Worm (Caenorhabditis elegans): ENCODE results near the gene tsr-1.

tsr-1 gene

DNA sequence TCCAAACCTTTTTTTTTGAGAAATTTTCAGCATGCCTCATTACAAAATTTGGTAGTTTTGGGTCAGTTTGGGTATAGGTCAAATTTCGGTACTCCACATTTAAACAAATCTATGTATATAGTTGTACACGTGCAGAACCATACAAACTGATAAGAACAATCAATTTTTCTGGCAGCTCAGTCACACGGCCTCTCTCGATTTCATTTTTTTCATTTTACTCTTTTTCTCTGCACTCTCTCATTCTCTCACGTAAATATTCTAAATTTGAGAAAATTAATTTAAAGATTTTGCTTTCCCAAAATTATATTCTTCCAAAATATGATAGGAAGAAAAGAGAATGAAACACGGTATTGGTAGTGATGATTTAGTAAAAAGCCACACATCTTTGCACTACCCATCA is 52.0 kb downstream of the tsr-1 start:
- TF ChIP-seq scrt-1 (GFP tag; IDR thresholded peaks at IDR 0.05) (no peak), aly-1 (tag; optimal IDR thresholded peaks at IDR 0.05) (no peak), hmg-4 (GFP tag; optimal IDR thresholded peaks at IDR 0.05) (no peak), B0310.2 (tag; optimal IDR thresholded peaks at IDR 0.05) (no peak), flt-1 (GFP tag; IDR thresholded peaks at IDR 0.05) (no peak), ets-7 (tag; optimal IDR thresholded peaks at IDR 0.05) (no peak), tra-4 (tag; optimal IDR thresholded peaks at IDR 0.05) (no peak), hmbx-1 (tag; optimal IDR thresholded peaks at IDR 0.05) (no peak), tbx-11 (GFP tag; IDR thresholded peaks at IDR 0.05) (no peak), tbx-37 (GFP tag; conservative IDR thresholded peaks at IDR 0.05) (no peak), hnd-1 (tag; optimal IDR thresholded peaks at IDR 0.05) (no peak)

DNA sequence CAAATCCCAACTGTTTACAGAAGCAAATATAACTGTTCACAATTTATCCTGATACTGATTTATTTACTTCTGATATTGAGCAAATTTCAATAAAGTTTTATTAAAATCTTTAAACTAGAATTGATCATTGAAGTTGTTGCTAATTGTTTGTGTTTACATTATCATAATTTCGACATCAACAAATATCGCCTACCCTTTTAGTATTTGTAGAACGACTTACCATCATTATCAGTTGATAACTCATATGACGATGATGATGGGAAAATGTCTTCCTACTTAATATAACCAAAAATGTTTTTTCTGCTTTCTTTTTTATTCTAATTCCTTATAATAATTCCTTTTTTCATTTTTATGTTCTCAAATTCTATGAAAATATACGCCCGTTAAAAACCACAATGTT is 52.5 kb downstream of the tsr-1 start:
- TF ChIP-seq scrt-1 (GFP tag; IDR thresholded peaks at IDR 0.05) (no peak), flt-1 (GFP tag; IDR thresholded peaks at IDR 0.05) (no peak), aly-1 (tag; optimal IDR thresholded peaks at IDR 0.05) (no peak), ama-1 (optimal IDR thresholded peaks at IDR 0.05) (no peak), hmbx-1 (tag; optimal IDR thresholded peaks at IDR 0.05) (no peak)

DNA sequence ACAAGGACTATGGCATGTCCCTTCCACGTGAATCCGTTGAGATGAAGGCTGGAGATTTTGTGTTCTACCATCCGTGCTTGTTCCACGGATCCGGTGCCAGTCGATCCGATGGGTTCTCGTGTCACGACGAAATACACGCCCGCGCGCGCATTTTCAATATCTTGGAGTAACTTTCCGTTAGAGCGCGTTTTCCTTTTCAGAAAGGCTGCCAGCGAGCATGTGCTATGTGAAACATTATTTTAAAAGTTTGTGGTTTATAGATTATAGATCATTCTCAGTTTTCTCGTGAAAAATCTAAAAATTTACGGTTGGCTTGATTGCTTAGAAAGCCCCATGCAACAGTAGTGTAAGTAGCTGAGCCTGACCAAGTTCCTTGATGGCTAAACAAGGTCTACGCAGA is 54.3 kb downstream of the tsr-1 start, which contains the start of gene fbxc-20:
Gene fbxc-20 (plus strand): TSS at position 301 of the 400 bp plus-strand sequence.
- TF ChIP-seq tbx-37 (GFP tag; conservative IDR thresholded peaks at IDR 0.05): no peak
- TF ChIP-seq ama-1 (optimal IDR thresholded peaks at IDR 0.05): no peak
- no peak for TF ChIP-seq tra-4 (tag; optimal IDR thresholded peaks at IDR 0.05)
- no peak for TF ChIP-seq ceh-13 (GFP tag; optimal IDR thresholded peaks at IDR 0.05)
- no peak for TF ChIP-seq hmg-4 (GFP tag; optimal IDR thresholded peaks at IDR 0.05)
- TF ChIP-seq F13C5.2 (tag; optimal IDR thresholded peaks at IDR 0.05): no peak
- TF ChIP-seq ets-7 (tag; optimal IDR thresholded peaks at IDR 0.05): no peak
- TF ChIP-seq hmbx-1 (tag; optimal IDR thresholded peaks at IDR 0.05): no peak
- no peak for TF ChIP-seq aly-1 (tag; optimal IDR thresholded peaks at IDR 0.05)
- no peak for TF ChIP-seq sea-1 (GFP tag; conservative IDR thresholded peaks at IDR 0.05)
- TF ChIP-seq tbx-11 (GFP tag; IDR thresholded peaks at IDR 0.05): no peak
- TF ChIP-seq scrt-1 (GFP tag; IDR thresholded peaks at IDR 0.05): no peak
- TF ChIP-seq ceh-36 (tag; optimal IDR thresholded peaks at IDR 0.05): no peak

DNA sequence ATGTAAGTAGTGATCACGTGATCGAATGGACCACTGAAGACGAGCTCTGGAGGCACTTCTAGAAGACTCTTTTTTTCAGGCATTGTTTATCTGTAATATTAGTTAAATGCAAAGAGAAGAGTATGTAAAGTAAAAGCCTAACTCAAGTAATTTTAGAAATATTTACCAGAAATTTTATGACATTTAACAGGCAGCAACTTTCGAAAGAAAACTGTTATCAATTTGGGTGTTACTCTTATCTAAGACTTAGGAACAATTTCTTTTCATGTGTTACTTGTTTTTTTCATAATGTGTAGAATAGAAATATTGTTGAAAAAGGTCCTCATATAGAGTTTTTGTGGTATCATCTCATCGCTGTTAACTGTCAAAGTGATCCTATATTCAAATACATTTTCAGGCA is 55.3 kb downstream of the tsr-1 start, which contains the start of the genes F42G2.5 and F42G2.7:
Gene F42G2.5 (minus strand): TSS at position 101 of the 400 bp plus-strand sequence.
Gene F42G2.7 (plus strand): TSS at position 270 of the 400 bp plus-strand sequence.
- no peak for TF ChIP-seq F13C5.2 (tag; optimal IDR thresholded peaks at IDR 0.05)
- TF ChIP-seq hnd-1 (tag; optimal IDR thresholded peaks at IDR 0.05): no peak
- TF ChIP-seq tbx-11 (GFP tag; IDR thresholded peaks at IDR 0.05): no peak
- TF ChIP-seq ama-1 (optimal IDR thresholded peaks at IDR 0.05): no peak

DNA sequence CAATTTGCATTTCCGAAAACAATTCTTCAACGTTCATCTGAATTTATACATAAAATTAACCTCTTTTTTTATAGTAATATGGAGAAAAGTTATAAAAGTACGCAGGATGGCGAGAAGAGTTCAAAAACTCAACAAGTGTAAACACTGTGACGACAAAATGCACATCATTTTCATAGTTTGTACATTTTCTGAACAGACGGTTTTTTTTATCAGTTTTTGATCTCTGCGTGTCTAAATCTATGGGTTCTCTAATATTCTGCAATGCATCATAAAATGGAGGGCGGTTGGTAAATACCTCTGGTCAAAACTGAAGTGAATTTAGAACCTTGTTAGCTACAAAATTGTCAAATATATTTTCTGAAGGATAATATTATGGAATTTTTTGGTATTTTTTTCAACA is 57.7 kb downstream of the tsr-1 start, which contains the start of gene fbxa-4:
Gene fbxa-4 (minus strand): TSS at position 93 of the 400 bp plus-strand sequence.
- TF ChIP-seq ceh-13 (GFP tag; optimal IDR thresholded peaks at IDR 0.05): no peak
- no peak for TF ChIP-seq hmg-4 (GFP tag; optimal IDR thresholded peaks at IDR 0.05)
- TF ChIP-seq hnd-1 (tag; optimal IDR thresholded peaks at IDR 0.05): no peak
- no peak for TF ChIP-seq ets-7 (tag; optimal IDR thresholded peaks at IDR 0.05)
- no peak for TF ChIP-seq F13C5.2 (tag; optimal IDR thresholded peaks at IDR 0.05)
- TF ChIP-seq ceh-36 (tag; optimal IDR thresholded peaks at IDR 0.05): no peak
- TF ChIP-seq hmbx-1 (tag; optimal IDR thresholded peaks at IDR 0.05): no peak
- TF ChIP-seq tra-4 (tag; optimal IDR thresholded peaks at IDR 0.05): no peak
- no peak for TF ChIP-seq aly-1 (tag; optimal IDR thresholded peaks at IDR 0.05)
- TF ChIP-seq sea-1 (GFP tag; conservative IDR thresholded peaks at IDR 0.05): no peak
- no peak for TF ChIP-seq tbx-37 (GFP tag; conservative IDR thresholded peaks at IDR 0.05)

DNA sequence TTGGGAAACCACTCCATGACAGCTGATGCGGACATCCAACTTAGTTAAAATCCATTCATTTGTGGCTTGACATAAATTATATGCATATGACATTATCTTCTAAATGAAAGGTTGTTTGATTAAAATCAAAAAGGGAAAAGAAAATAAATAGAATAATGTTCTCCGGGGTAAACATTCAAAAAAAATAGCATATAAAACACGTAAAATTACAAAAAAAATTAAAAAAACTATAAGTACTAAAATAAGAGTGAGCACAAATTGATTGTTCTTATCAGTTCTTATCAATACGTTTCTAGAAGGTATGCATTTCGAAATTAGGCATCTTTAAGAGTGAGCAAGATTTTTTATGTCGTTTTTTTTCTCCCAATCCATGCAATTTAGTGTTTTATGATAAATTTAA is 60.5 kb downstream of the tsr-1 start, which contains the start of gene fbxa-182:
Gene fbxa-182 (minus strand): TSS at position 101 of the 400 bp plus-strand sequence.
- TF ChIP-seq B0310.2 (tag; optimal IDR thresholded peaks at IDR 0.05) (no peak), F13C5.2 (tag; optimal IDR thresholded peaks at IDR 0.05) (no peak), tra-4 (tag; optimal IDR thresholded peaks at IDR 0.05) (no peak), ceh-36 (tag; optimal IDR thresholded peaks at IDR 0.05) (no peak), ets-7 (tag; optimal IDR thresholded peaks at IDR 0.05) (no peak), sea-1 (GFP tag; conservative IDR thresholded peaks at IDR 0.05) (no peak), hmg-4 (GFP tag; optimal IDR thresholded peaks at IDR 0.05) (no peak), tbx-11 (GFP tag; IDR thresholded peaks at IDR 0.05) (no peak), ceh-13 (GFP tag; optimal IDR thresholded peaks at IDR 0.05) (no peak), pes-1 (GFP tag; IDR thresholded peaks at IDR 0.05) (no peak), hnd-1 (tag; optimal IDR thresholded peaks at IDR 0.05) (no peak), ama-1 (optimal IDR thresholded peaks at IDR 0.05) (no peak), hmbx-1 (tag; optimal IDR thresholded peaks at IDR 0.05) (no peak), tbx-37 (GFP tag; conservative IDR thresholded peaks at IDR 0.05) (no peak), scrt-1 (GFP tag; IDR thresholded peaks at IDR 0.05) (no peak), aly-1 (tag; optimal IDR thresholded peaks at IDR 0.05) (no peak)

DNA sequence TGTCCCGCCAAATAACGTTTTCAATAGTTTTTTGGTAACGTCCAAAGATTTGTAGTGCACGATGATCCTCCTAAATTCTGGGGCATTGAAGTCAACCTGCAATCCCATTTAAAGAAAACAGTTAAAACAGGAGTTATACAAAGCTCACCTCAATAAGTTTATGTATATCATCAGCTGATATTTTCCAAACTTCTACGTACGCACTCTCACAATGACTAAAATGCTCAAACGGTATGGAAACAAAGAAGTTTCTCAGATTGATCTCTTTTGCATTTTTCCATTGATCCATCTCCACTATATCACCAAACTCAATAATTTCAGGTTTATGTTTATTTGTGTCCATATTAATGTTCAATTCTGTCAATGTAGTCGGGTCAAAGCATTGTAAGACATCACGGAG is 61.6 kb downstream of the tsr-1 start:
- TF ChIP-seq tbx-37 (GFP tag; conservative IDR thresholded peaks at IDR 0.05): no peak
- TF ChIP-seq ceh-13 (GFP tag; optimal IDR thresholded peaks at IDR 0.05): no peak
- no peak for TF ChIP-seq pes-1 (GFP tag; IDR thresholded peaks at IDR 0.05)
- no peak for TF ChIP-seq tra-4 (tag; optimal IDR thresholded peaks at IDR 0.05)
- TF ChIP-seq ceh-36 (tag; optimal IDR thresholded peaks at IDR 0.05): no peak
- no peak for TF ChIP-seq sea-1 (GFP tag; conservative IDR thresholded peaks at IDR 0.05)
- no peak for TF ChIP-seq B0310.2 (tag; optimal IDR thresholded peaks at IDR 0.05)
- TF ChIP-seq flt-1 (GFP tag; IDR thresholded peaks at IDR 0.05): no peak
- no peak for TF ChIP-seq tbx-11 (GFP tag; IDR thresholded peaks at IDR 0.05)
- TF ChIP-seq ama-1 (optimal IDR thresholded peaks at IDR 0.05): no peak
- no peak for TF ChIP-seq aly-1 (tag; optimal IDR thresholded peaks at IDR 0.05)
- TF ChIP-seq scrt-1 (GFP tag; IDR thresholded peaks at IDR 0.05): no peak
- TF ChIP-seq hnd-1 (tag; optimal IDR thresholded peaks at IDR 0.05): no peak
- no peak for TF ChIP-seq ets-7 (tag; optimal IDR thresholded peaks at IDR 0.05)
- TF ChIP-seq F13C5.2 (tag; optimal IDR thresholded peaks at IDR 0.05): no peak
- TF ChIP-seq hmbx-1 (tag; optimal IDR thresholded peaks at IDR 0.05): no peak

DNA sequence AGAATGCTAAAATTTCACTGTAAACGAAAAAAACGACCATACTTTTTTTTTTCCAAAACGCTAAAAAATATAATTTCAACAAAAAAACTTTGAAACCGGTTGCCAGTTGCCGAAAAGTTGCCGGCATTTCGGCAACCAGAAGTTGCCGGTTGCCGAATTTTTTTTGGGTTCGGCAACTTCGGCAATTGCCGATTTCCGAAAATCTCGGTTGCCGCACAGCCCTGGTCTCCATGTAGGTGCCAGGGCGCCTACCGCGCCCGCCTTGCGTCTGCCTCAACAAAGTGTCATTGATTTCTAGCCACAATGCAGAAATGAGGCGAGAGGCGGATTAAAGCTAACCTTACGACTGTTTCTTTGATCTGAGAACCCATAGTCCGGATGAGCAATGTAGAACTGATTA is 62.1 kb downstream of the tsr-1 start:
- TF ChIP-seq sea-1 (GFP tag; conservative IDR thresholded peaks at IDR 0.05): no peak
- TF ChIP-seq ceh-36 (tag; optimal IDR thresholded peaks at IDR 0.05): no peak
- no peak for TF ChIP-seq scrt-1 (GFP tag; IDR thresholded peaks at IDR 0.05)
- no peak for TF ChIP-seq B0310.2 (tag; optimal IDR thresholded peaks at IDR 0.05)
- TF ChIP-seq ama-1 (optimal IDR thresholded peaks at IDR 0.05): no peak
- no peak for TF ChIP-seq pes-1 (GFP tag; IDR thresholded peaks at IDR 0.05)
- no peak for TF ChIP-seq tbx-11 (GFP tag; IDR thresholded peaks at IDR 0.05)
- no peak for TF ChIP-seq hmg-4 (GFP tag; optimal IDR thresholded peaks at IDR 0.05)
- TF ChIP-seq tra-4 (tag; optimal IDR thresholded peaks at IDR 0.05): no peak
- TF ChIP-seq hmbx-1 (tag; optimal IDR thresholded peaks at IDR 0.05): no peak
- TF ChIP-seq aly-1 (tag; optimal IDR thresholded peaks at IDR 0.05): no peak
- no peak for TF ChIP-seq F13C5.2 (tag; optimal IDR thresholded peaks at IDR 0.05)
- no peak for TF ChIP-seq hnd-1 (tag; optimal IDR thresholded peaks at IDR 0.05)
